Fruit fly (Drosophila melanogaster): ENCODE results near the gene Proc.
A peak's percentile ranks its signal among the peaks of the same experiment; 100 is the strongest.

Proc gene

DNA sequence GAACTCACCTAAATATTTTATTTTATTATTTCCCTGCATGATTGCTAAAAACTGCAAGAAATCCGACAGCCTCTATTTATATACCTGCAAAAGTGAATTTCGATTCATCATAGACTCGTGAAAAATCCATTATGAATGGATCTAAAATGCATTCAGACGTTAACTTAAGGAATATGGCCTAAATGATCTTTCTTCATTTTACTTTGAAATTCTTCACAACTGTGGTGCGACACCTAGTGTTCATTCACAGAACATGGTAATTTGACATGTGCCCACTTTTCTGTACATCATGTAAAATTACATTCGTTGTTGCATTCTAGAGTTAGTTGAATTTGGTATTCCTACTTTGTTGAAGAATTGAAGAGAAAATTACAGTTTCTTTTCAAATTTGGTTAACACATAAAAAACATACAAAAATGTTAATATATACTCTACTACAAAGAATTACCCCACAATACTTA is 19.5 kb upstream of the Proc start, which contains the start of gene Spn28Db (continued):
- TF ChIP-seq Sry-β (GFP tag; optimal IDR thresholded peaks at IDR 0.05) (no peak), al (GFP tag; IDR thresholded peaks at IDR 0.05) (no peak), CG11723 (GFP tag; optimal IDR thresholded peaks at IDR 0.05) (no peak), CG1233 (GFP tag; optimal IDR thresholded peaks at IDR 0.05) (no peak), Spps (tag; optimal IDR thresholded peaks at IDR 0.05) (no peak), Antp (GFP tag; optimal IDR thresholded peaks at IDR 0.05) (no peak), nmo (GFP tag; optimal IDR thresholded peaks at IDR 0.05) (peak; percentile 11), repo (GFP tag; optimal IDR thresholded peaks at IDR 0.05) (no peak), CG18599 (GFP tag; optimal IDR thresholded peaks at IDR 0.05) (no peak), unpg (GFP tag; optimal IDR thresholded peaks at IDR 0.05) (no peak), tna (GFP tag; IDR thresholded peaks at IDR 0.05; ENCODE audit: partially characterized antibody) (no peak), CG7963 (GFP tag; IDR thresholded peaks at IDR 0.05; ENCODE audit: partially characterized antibody) (peak; percentile 56; the same call in 1 of the 3 replicates), CG10654 (GFP tag; optimal IDR thresholded peaks at IDR 0.05) (no peak), Camta (GFP tag; optimal IDR thresholded peaks at IDR 0.05) (no peak), lov (optimal IDR thresholded peaks at IDR 0.05) (no peak), lov (GFP tag; IDR thresholded peaks at IDR 0.05) (no peak), Opbp (GFP tag; IDR thresholded peaks at IDR 0.05; ENCODE audit: partially characterized antibody) (peak; percentile 76; the same call in 2 of the 3 replicates), cato (GFP tag; optimal IDR thresholded peaks at IDR 0.05; ENCODE audit: borderline replicate concordance) (no peak), Xbp1 (GFP tag; optimal IDR thresholded peaks at IDR 0.05) (peak; percentile 36), Mad (GFP tag; optimal IDR thresholded peaks at IDR 0.05) (no peak), CG7357 (GFP tag; IDR thresholded peaks at IDR 0.05) (no peak), scrt (GFP tag; optimal IDR thresholded peaks at IDR 0.05) (no peak), pan (optimal IDR thresholded peaks at IDR 0.05) (no peak), pan (GFP tag; optimal IDR thresholded peaks at IDR 0.05 in 1 of 2, IDR thresholded peaks at IDR 0.05 in 1 of 2) (no peak), Vsx1 (GFP tag; optimal IDR thresholded peaks at IDR 0.05) (no peak), sc (optimal IDR thresholded peaks at IDR 0.05) (no peak), sc (GFP tag; optimal IDR thresholded peaks at IDR 0.05) (no peak), CG18476 (GFP tag; optimal IDR thresholded peaks at IDR 0.05) (no peak), CG34376 (GFP tag; optimal IDR thresholded peaks at IDR 0.05) (no peak), ssp (GFP tag; IDR thresholded peaks at IDR 0.05) (no peak), kah (GFP tag; optimal IDR thresholded peaks at IDR 0.05) (no peak), CG12155 (GFP tag; optimal IDR thresholded peaks at IDR 0.05) (no peak), CG17359 (tag; optimal IDR thresholded peaks at IDR 0.05) (no peak), hb (GFP tag; IDR thresholded peaks at IDR 0.05; ENCODE audit: partially characterized antibody) (no peak), HLHmδ (GFP tag; optimal IDR thresholded peaks at IDR 0.05) (no peak), knrl (GFP tag; IDR thresholded peaks at IDR 0.05; ENCODE audit: partially characterized antibody) (peak; percentile 73), CG4404 (GFP tag; IDR thresholded peaks at IDR 0.05) (no peak), pita (GFP tag; optimal IDR thresholded peaks at IDR 0.05) (peak; percentile 50), her (GFP tag; optimal IDR thresholded peaks at IDR 0.05) (no peak), CHES-1-like (GFP tag; optimal IDR thresholded peaks at IDR 0.05) (no peak), CG14667 (GFP tag; IDR thresholded peaks at IDR 0.05) (no peak), CG6683 (GFP tag; optimal IDR thresholded peaks at IDR 0.05) (no peak), E2f2 (GFP tag; IDR thresholded peaks at IDR 0.05) (no peak), pum (GFP tag; optimal IDR thresholded peaks at IDR 0.05) (no peak), Hmr (GFP tag; optimal IDR thresholded peaks at IDR 0.05) (no peak), gcm2 (GFP tag; optimal IDR thresholded peaks at IDR 0.05) (no peak), CG12219 (GFP tag; optimal IDR thresholded peaks at IDR 0.05) (no peak), Ets97D (GFP tag; optimal IDR thresholded peaks at IDR 0.05) (peak; percentile 1), mam (GFP tag; optimal IDR thresholded peaks at IDR 0.05) (no peak), ro (GFP tag; IDR thresholded peaks at IDR 0.05) (no peak), CG15601 (tag; optimal IDR thresholded peaks at IDR 0.05) (peak; percentile 84), trh (GFP tag; optimal IDR thresholded peaks at IDR 0.05) (no peak)

Data from whole organism, embryonic.